Worm (Caenorhabditis elegans) whole organism, young adult: Measurements from ENCODE around the gene T21B10.4.

Experiments used
- B0019.2 ChIP-seq: fragments of 200-800 bp; sonication (Bioruptor generic); conservative IDR thresholded peaks from 2 replicates; pipeline ENCODE4 v1.3.6; 2022; ENCODE audit warnings: missing genetic modification reagents, missing genetic modification characterization, missing compliant biosample characterization
- B0035.1 ChIP-seq: sonication (generic microtip); optimal IDR thresholded peaks from 2 replicates; lab custom pipeline; 2016; ENCODE audit warnings: missing genetic modification characterization, mild to moderate bottlenecking, missing compliant biosample characterization, missing genotype, missing genetic modification reagents
- B0336.3 ChIP-seq: fragments of 200-800 bp; sonication (Bioruptor generic); IDR thresholded peaks from 2 replicates; pipeline ENCODE4 v1.3.6; 2022; ENCODE audit warnings: missing genetic modification characterization, missing compliant biosample characterization
- C06A6.2 ChIP-seq: fragments of 200-800 bp; sonication (Bioruptor generic); conservative IDR thresholded peaks from 2 replicates; pipeline ENCODE4 v1.3.6; 2022; ENCODE audit warnings: missing genetic modification characterization, missing compliant biosample characterization
- Y53G8AR.9 ChIP-seq: fragments of 200-800 bp; sonication (Bioruptor generic); conservative IDR thresholded peaks from 2 replicates; pipeline ENCODE4 v1.3.6; 2022; ENCODE audit warnings: missing genetic modification reagents, missing genetic modification characterization, missing compliant biosample characterization
- Y95B8A.8 ChIP-seq: fragments of 200-800 bp; sonication (Bioruptor generic); IDR thresholded peaks from 2 replicates; pipeline ENCODE4 v1.3.6; 2022; ENCODE audit warnings: missing genetic modification reagents, missing genetic modification characterization, missing compliant biosample characterization
- attf-5 ChIP-seq: fragments of 200-800 bp; sonication (Bioruptor generic); optimal IDR thresholded peaks from 2 replicates; lab custom pipeline; 2018; ENCODE audit warnings: mild to moderate bottlenecking, missing genetic modification characterization, missing compliant biosample characterization
- attf-6 ChIP-seq: fragments of 200-800 bp; sonication (Bioruptor generic); IDR thresholded peaks from 2 replicates; pipeline ENCODE4 v1.3.6; 2022; ENCODE audit warnings: missing genetic modification reagents, missing genetic modification characterization, missing compliant biosample characterization
- cebp-1 ChIP-seq, 2 experiments: fragments of 200-800 bp in 1 of 2; sonication (Bioruptor generic) in 1 of 2; sonication (generic microtip) in 1 of 2; IDR thresholded peaks in 1 of 2; optimal IDR thresholded peaks in 1 of 2; 2 replicates each; pipeline versions ENCODE4 v1.3.6 to Lab custom; 2017 to 2022; ENCODE audit warnings: missing compliant biosample characterization in 2 of 2, missing genetic modification characterization in 2 of 2, mild to moderate bottlenecking in 1 of 2, missing genetic modification reagents in 1 of 2, moderate library complexity in 1 of 2
- ceh-79 ChIP-seq: sonication (generic microtip); optimal IDR thresholded peaks from 2 replicates; lab custom pipeline; 2017; ENCODE audit warnings: mild to moderate bottlenecking, missing genetic modification characterization, missing compliant biosample characterization
- dox-1 ChIP-seq: fragments of 200-800 bp; sonication (Bioruptor generic); IDR thresholded peaks from 2 replicates; pipeline ENCODE4 v1.3.6; 2022; ENCODE audit warnings: missing genetic modification reagents, missing genetic modification characterization, missing compliant biosample characterization
- dpl-1 ChIP-seq: fragments of 150-350 bp; optimal IDR thresholded peaks from 2 replicates; lab custom pipeline; 2014; ENCODE audit warnings: missing biosample characterization, missing genetic modification reagents, missing genetic modification characterization
- efl-1 ChIP-seq: fragments of 150-350 bp; optimal IDR thresholded peaks from 2 replicates; lab custom pipeline; 2014; ENCODE audit warnings: missing biosample characterization, missing genetic modification reagents, missing genetic modification characterization
- egl-44 ChIP-seq: fragments of 200-800 bp; sonication (Bioruptor generic); IDR thresholded peaks from 2 replicates; pipeline ENCODE4 v1.3.6; 2022; ENCODE audit warnings: missing genetic modification reagents, missing genetic modification characterization, missing compliant biosample characterization
- madf-6 ChIP-seq: fragments of 200-800 bp; sonication (Bioruptor generic); IDR thresholded peaks from 2 replicates; pipeline ENCODE4 v1.3.6; 2022; ENCODE audit warnings: missing genetic modification reagents, missing genetic modification characterization, missing compliant biosample characterization
- nhr-120 ChIP-seq: fragments of 200-800 bp; sonication (Bioruptor generic); IDR thresholded peaks from 2 replicates; pipeline ENCODE4 v1.3.6; 2022; ENCODE audit warnings: missing genetic modification characterization, missing compliant biosample characterization
- nhr-80 ChIP-seq: sonication (generic microtip); optimal IDR thresholded peaks from 2 replicates; lab custom pipeline; 2016; ENCODE audit warnings: missing genetic modification characterization, missing compliant biosample characterization
- snpc-1.1 ChIP-seq: sonication (generic microtip); optimal IDR thresholded peaks from 2 replicates; lab custom pipeline; 2017; ENCODE audit warnings: missing genetic modification characterization, mild to moderate bottlenecking, missing compliant biosample characterization, antibody characterized with exemption, moderate library complexity, missing genotype, missing genetic modification reagents; ENCODE audit not compliant: insufficient read depth
- unc-62 ChIP-seq: fragments of 150-350 bp; optimal IDR thresholded peaks from 2 replicates; lab custom pipeline; 2014; ENCODE audit warnings: missing biosample characterization, missing genetic modification reagents, missing genetic modification characterization
- xnd-1 ChIP-seq: sonication (generic microtip); optimal IDR thresholded peaks from 2 replicates; lab custom pipeline; 2016; ENCODE audit warnings: missing genotype, missing genetic modification reagents, missing genetic modification characterization, missing compliant biosample characterization
- ztf-26 ChIP-seq: sonication (generic microtip); optimal IDR thresholded peaks from 2 replicates; lab custom pipeline; 2017; ENCODE audit warnings: missing genetic modification characterization, missing compliant biosample characterization

T21B10.4 gene

ce11 chrII:8987962-8988361 is 47.3 kb downstream of the T21B10.4 start, which contains the start of gene C18E9.8:
TSS of gene C18E9.8 (minus strand) at chrII:8988062.
- TF ChIP-seq B0019.2 (GFP tag; lab: Robert Waterston, UW) (no peak), Y53G8AR.9 (GFP tag; lab: Robert Waterston, UW) (0 out of 2 replicates have a peak, but pooled peaks have one; percentile 21)

- TF ChIP-seq attf-6 (GFP tag; lab: Robert Waterston, UW) (no peak), egl-44 (GFP tag; lab: Robert Waterston, UW) (no peak), madf-6 (no peak), nhr-80 (tag; lab: Kevin White, UChicago) (no peak), ztf-26 (no peak), dpl-1 (GFP tag; lab: Kevin White, UChicago) (no peak)
These were observed 48.8 kb downstream of the T21B10.4 start, which contains the start of gene C18E9.9 for ce11 chrII:8989444-8989843. TSS of gene C18E9.9 (minus strand) at chrII:8989544.

DNA sequence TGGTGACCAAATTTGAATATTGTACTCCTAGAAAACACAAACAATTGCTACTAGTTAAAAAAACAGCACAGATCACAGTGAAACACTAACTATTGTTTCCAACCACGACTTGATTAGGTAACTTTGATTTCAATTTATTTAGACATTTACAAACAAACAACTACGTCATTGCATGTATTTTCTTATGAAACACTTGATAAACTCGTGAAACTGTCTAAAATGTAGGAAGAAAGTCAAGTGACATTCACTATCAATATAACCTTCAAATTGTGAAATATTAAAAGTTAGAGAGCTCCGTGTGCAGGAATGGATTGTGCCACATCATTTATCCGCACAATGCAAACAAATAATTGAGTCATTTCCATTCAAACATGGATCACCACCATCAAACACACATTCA is 49.6 kb downstream of the T21B10.4 start:
- no peak for TF ChIP-seq C06A6.2
- no peak for TF ChIP-seq nhr-120
- peak; percentile 80 for TF ChIP-seq unc-62 (GFP tag; lab: Kevin White, UChicago)
- no peak for TF ChIP-seq ceh-79 (tag; lab: Kevin White, UChicago)
- peak; percentile 24 for TF ChIP-seq attf-5 (GFP tag; lab: Kevin White, UChicago)
- TF ChIP-seq xnd-1 (tag; lab: Kevin White, UChicago) = no peak
- TF ChIP-seq cebp-1 (GFP tag; IDR thresholded peaks at IDR 0.05; lab: Robert Waterston, UW) = peak; percentile 63; the same call in 1 of the 2 replicates
- peak; percentile 80 for TF ChIP-seq cebp-1 (tag; optimal IDR thresholded peaks at IDR 0.05; lab: Kevin White, UChicago)
- peak; percentile 35 for TF ChIP-seq nhr-80 (tag; lab: Kevin White, UChicago)
- no peak for TF ChIP-seq B0035.1 (tag; lab: Kevin White, UChicago)
- TF ChIP-seq, all 124 proteins: peak for 4

ce11 chrII:8991602-8992001 is 50.9 kb downstream of the T21B10.4 start:
- TF ChIP-seq B0336.3 (GFP tag; lab: Robert Waterston, UW) = no peak
- TF ChIP-seq snpc-1.1 (tag; lab: Kevin White, UChicago) = no peak
- TF ChIP-seq efl-1 (GFP tag; lab: Kevin White, UChicago) = no peak
- no peak for TF ChIP-seq C06A6.2
- peak; percentile 78 for TF ChIP-seq nhr-80 (tag; lab: Kevin White, UChicago)
- no peak for TF ChIP-seq nhr-120
- no peak for TF ChIP-seq Y95B8A.8
- TF ChIP-seq cebp-1 (GFP tag; IDR thresholded peaks at IDR 0.05; lab: Robert Waterston, UW) = no peak
- peak; percentile 8 for TF ChIP-seq cebp-1 (tag; optimal IDR thresholded peaks at IDR 0.05; lab: Kevin White, UChicago)
- peak; percentile 31; the same call in 1 of the 2 replicates for TF ChIP-seq dox-1 (GFP tag; lab: Robert Waterston, UW)
